Worm (Caenorhabditis elegans) whole organism, L1 larva: ENCODE data around the gene C37C3.2.

Experiments used
- jun-1 ChIP-seq: fragments of 150-350 bp; optimal IDR thresholded peaks from 2 replicates; lab custom pipeline; 2014; ENCODE audit warnings: missing biosample characterization, missing genetic modification reagents, missing genetic modification characterization
- lin-39 ChIP-seq: fragments of 150-350 bp; optimal IDR thresholded peaks from 2 replicates; lab custom pipeline; 2014; ENCODE audit warnings: missing biosample characterization, missing genetic modification reagents, missing genetic modification characterization
- lir-3 ChIP-seq: sonication (generic microtip); optimal IDR thresholded peaks from 2 replicates; lab custom pipeline; 2016; ENCODE audit warnings: mild to moderate bottlenecking, missing genetic modification characterization, moderate library complexity, missing compliant biosample characterization; ENCODE audit not compliant: poor library complexity
- mdl-1 ChIP-seq, 2 experiments: fragments of 150-350 bp; optimal IDR thresholded peaks; 2 replicates each; lab custom pipeline; 2014 to 2017; ENCODE audit warnings: missing biosample characterization in 2 of 2, missing genetic modification characterization in 2 of 2, inconsistent platforms in 1 of 2
- tbx-2 ChIP-seq: sonication (generic microtip); optimal IDR thresholded peaks from 2 replicates; lab custom pipeline; 2016; ENCODE audit warnings: missing genetic modification characterization, missing compliant biosample characterization
- unc-62 ChIP-seq: fragments of 150-350 bp; optimal IDR thresholded peaks from 2 replicates; lab custom pipeline; 2014; ENCODE audit warnings: missing biosample characterization, missing genetic modification reagents, missing genetic modification characterization

DNA sequence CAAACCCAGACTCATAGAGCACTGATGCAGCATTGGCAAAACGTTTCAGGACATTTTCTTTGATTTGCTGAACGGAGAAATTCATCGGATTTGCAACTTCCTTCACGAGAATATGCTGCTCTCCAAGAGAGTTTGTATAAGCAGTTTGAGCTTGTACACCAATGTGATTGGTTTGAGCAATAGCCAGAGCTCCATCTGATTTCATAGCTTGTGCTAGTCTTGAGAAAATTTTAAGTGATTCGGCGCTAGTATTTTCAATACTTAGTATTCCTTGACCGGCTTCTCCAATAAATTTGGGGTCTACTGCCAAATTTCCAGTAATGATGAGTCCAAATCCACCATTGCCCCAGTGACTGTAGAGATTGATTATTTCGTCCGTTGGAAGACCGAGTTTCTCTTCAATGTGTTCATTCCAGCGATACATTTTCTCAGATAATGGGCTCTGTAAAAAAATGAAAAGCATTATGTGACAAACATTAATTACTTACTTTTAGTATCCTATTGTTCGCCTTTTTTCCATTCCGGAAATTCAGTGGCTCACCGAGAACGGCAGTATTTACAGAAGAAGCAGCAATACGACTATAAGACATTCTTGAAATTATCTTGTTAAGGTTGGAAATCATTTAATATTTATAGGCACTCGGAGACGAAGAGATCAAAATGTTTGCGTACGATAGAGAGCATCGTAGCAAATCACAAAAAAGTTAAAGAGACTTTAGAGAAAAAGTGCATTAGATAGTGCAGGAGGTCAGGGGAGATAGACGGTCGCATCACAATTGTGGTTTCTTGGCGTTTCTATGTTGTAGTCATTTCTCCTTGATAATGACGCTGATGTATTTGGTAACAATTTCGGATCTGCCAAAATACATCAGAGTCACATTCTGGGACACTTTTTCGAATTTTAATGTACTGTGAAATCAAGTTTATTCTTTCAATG, 46.2 kb upstream of the C37C3.2 start, which contains the start of gene ZK742.3:
- TF ChIP-seq unc-62 (GFP tag; lab: Kevin White, UChicago) (no peak), lin-39 (tag; lab: Kevin White, UChicago) (no peak), mdl-1 (tag; optimal IDR thresholded peaks at IDR 0.05; lab: Kevin White, UChicago) (no peak), tbx-2 (tag; lab: Kevin White, UChicago) (no peak), jun-1 (tag; lab: Kevin White, UChicago) (no peak), lir-3 (tag; lab: Kevin White, UChicago) (no peak)
